Worm (Caenorhabditis elegans) whole organism, L4 larva: ENCODE measurements around the gene set-19.
A peak's percentile ranks its signal among the peaks of the same experiment; 100 is the strongest.

Experiments
- F26F4.8 ChIP-seq: fragments of 200-800 bp; sonication (Bioruptor generic); conservative IDR thresholded peaks from 2 replicates; pipeline ENCODE4 v1.3.6; 2022; ENCODE audit warnings: missing genetic modification characterization, missing compliant biosample characterization
- F44E2.7 ChIP-seq: fragments of 200-800 bp; sonication (Bioruptor generic); IDR thresholded peaks from 2 replicates; pipeline ENCODE4 v2.1.2; 2022; ENCODE audit warnings: missing genetic modification characterization, missing compliant biosample characterization
- F49E8.2 ChIP-seq: sonication (generic microtip); optimal IDR thresholded peaks from 2 replicates; lab custom pipeline; 2016; ENCODE audit warnings: missing compliant biosample characterization, mild to moderate bottlenecking, missing genetic modification characterization, borderline replicate concordance
- Y105C5A.15 ChIP-seq: fragments of 200-800 bp; sonication (Bioruptor generic); IDR thresholded peaks from 2 replicates; pipeline ENCODE4 v1.3.6; 2022; ENCODE audit warnings: missing genetic modification characterization, missing compliant biosample characterization
- Y48G9A.11 ChIP-seq: fragments of 200-800 bp; sonication (Bioruptor generic); IDR thresholded peaks from 2 replicates; pipeline ENCODE4 v1.3.6; 2022; ENCODE audit warnings: missing genetic modification reagents, missing genetic modification characterization, missing compliant biosample characterization
- Y5F2A.4 ChIP-seq: fragments of 200-800 bp; sonication (Bioruptor generic); optimal IDR thresholded peaks from 2 replicates; lab custom pipeline; 2018; ENCODE audit warnings: mild to moderate bottlenecking, missing genetic modification characterization, missing compliant biosample characterization
- Y75B8A.6 ChIP-seq: fragments of 200-800 bp; sonication (Bioruptor generic); IDR thresholded peaks from 2 replicates; pipeline ENCODE4 v1.3.6; 2022; ENCODE audit warnings: missing genetic modification reagents, missing genetic modification characterization, missing compliant biosample characterization
- ZK337.2 ChIP-seq: fragments of 200-800 bp; sonication (Bioruptor generic); IDR thresholded peaks from 2 replicates; pipeline ENCODE4 v1.3.6; 2022; ENCODE audit warnings: missing genetic modification reagents, missing genetic modification characterization, missing compliant biosample characterization
- aha-1 ChIP-seq: fragments of 150-350 bp; peaks from one replicate; lab custom pipeline; 2014; ENCODE audit warnings: missing biosample characterization, missing genetic modification characterization
- aly-2 ChIP-seq: sonication (generic microtip); optimal IDR thresholded peaks from 2 replicates; lab custom pipeline; 2018; ENCODE audit warnings: missing biosample characterization, missing genetic modification characterization
- ama-1 ChIP-seq: fragments of 150-350 bp; optimal IDR thresholded peaks from 2 replicates; lab custom pipeline; 2014; ENCODE audit warnings: inconsistent platforms, mixed read lengths
- arid-1 ChIP-seq: fragments of 200-800 bp; sonication (Bioruptor generic); conservative IDR thresholded peaks from 2 replicates; pipeline ENCODE4 v1.3.6; 2022; ENCODE audit warnings: missing genetic modification reagents, missing genetic modification characterization, missing compliant biosample characterization
- attf-4 ChIP-seq: sonication (generic microtip); optimal IDR thresholded peaks from 3 replicates; lab custom pipeline; 2017; ENCODE audit warnings: missing biosample characterization, missing genetic modification characterization
- ceh-28 ChIP-seq: fragments of 150-350 bp; optimal IDR thresholded peaks from 2 replicates; lab custom pipeline; 2014; ENCODE audit warnings: missing biosample characterization, missing genetic modification reagents, missing genetic modification characterization
- ceh-44 ChIP-seq: fragments of 200-800 bp; sonication (Bioruptor generic); IDR thresholded peaks from 2 replicates; pipeline ENCODE4 v1.3.6; 2022; ENCODE audit warnings: missing genetic modification reagents, missing genetic modification characterization, missing compliant biosample characterization
- ceh-62 ChIP-seq: sonication (generic microtip); optimal IDR thresholded peaks from 2 replicates; lab custom pipeline; 2017; ENCODE audit warnings: missing biosample characterization, missing genetic modification characterization
- cey-2 ChIP-seq: sonication (generic microtip); optimal IDR thresholded peaks from 3 replicates; lab custom pipeline; 2017; ENCODE audit warnings: missing genetic modification characterization, mild to moderate bottlenecking, missing compliant biosample characterization, antibody characterized with exemption, borderline replicate concordance; ENCODE audit not compliant: insufficient read depth
- ctbp-1 ChIP-seq: fragments of 200-800 bp; sonication (Bioruptor generic); IDR thresholded peaks from 2 replicates; pipeline ENCODE4 v1.3.6; 2022; ENCODE audit warnings: missing genetic modification reagents, missing genetic modification characterization, missing compliant biosample characterization
- dmd-6 ChIP-seq: fragments of 200-800 bp; sonication (Bioruptor generic); IDR thresholded peaks from 2 replicates; pipeline ENCODE4 v1.3.6; 2022; ENCODE audit warnings: missing genetic modification reagents, missing genetic modification characterization, missing compliant biosample characterization
- dmd-8 ChIP-seq: fragments of 200-800 bp; sonication (Bioruptor generic); IDR thresholded peaks from 2 replicates; pipeline ENCODE4 v1.3.6; 2022; ENCODE audit warnings: missing genetic modification characterization, missing compliant biosample characterization
- dpl-1 ChIP-seq: fragments of 150-350 bp; optimal IDR thresholded peaks from 2 replicates; lab custom pipeline; 2014; ENCODE audit warnings: missing biosample characterization, missing genetic modification reagents, missing genetic modification characterization
- dve-1 ChIP-seq: sonication (generic microtip); optimal IDR thresholded peaks from 2 replicates; lab custom pipeline; 2017; ENCODE audit warnings: antibody characterized with exemption, mild to moderate bottlenecking, missing genetic modification characterization, missing compliant biosample characterization; ENCODE audit not compliant: insufficient read depth
- egl-27 ChIP-seq: sonication (generic microtip); optimal IDR thresholded peaks from 3 replicates; lab custom pipeline; 2017; ENCODE audit warnings: missing biosample characterization, missing genetic modification reagents, missing genetic modification characterization
- fkh-10 ChIP-seq: fragments of 150-350 bp; optimal IDR thresholded peaks from 2 replicates; lab custom pipeline; 2014; ENCODE audit warnings: missing biosample characterization, missing genetic modification reagents, missing genetic modification characterization
- fos-1 ChIP-seq: fragments of 150-350 bp; optimal IDR thresholded peaks from 2 replicates; lab custom pipeline; 2014; ENCODE audit warnings: missing biosample characterization, missing genetic modification characterization
- gei-8 ChIP-seq: fragments of 200-800 bp; sonication (Bioruptor generic); optimal IDR thresholded peaks from 2 replicates; lab custom pipeline; 2018; ENCODE audit warnings: mild to moderate bottlenecking, missing genetic modification characterization, missing compliant biosample characterization
- hif-1 ChIP-seq, 2 experiments: sonication (generic microtip); optimal IDR thresholded peaks; 2 replicates each; lab custom pipeline; 2016 to 2017; ENCODE audit warnings: missing compliant biosample characterization in 2 of 2, missing genetic modification characterization in 2 of 2, missing genetic modification reagents in 2 of 2, missing genotype in 2 of 2, mild to moderate bottlenecking in 1 of 2
- hlh-11 ChIP-seq: fragments of 200-800 bp; sonication (Bioruptor generic); optimal IDR thresholded peaks from 2 replicates; lab custom pipeline; 2018; ENCODE audit warnings: mild to moderate bottlenecking, missing genetic modification characterization, missing compliant biosample characterization
- hmg-1.1 ChIP-seq: fragments of 200-800 bp; sonication (Bioruptor generic); IDR thresholded peaks from 2 replicates; pipeline ENCODE4 v1.3.6; 2022; ENCODE audit warnings: missing genetic modification reagents, missing genetic modification characterization, missing compliant biosample characterization
- jun-1 ChIP-seq: fragments of 150-350 bp; optimal IDR thresholded peaks from 2 replicates; lab custom pipeline; 2014; ENCODE audit warnings: missing biosample characterization, missing genetic modification reagents, missing genetic modification characterization
- lim-7 ChIP-seq: fragments of 200-800 bp; sonication (Bioruptor generic); IDR thresholded peaks from 2 replicates; pipeline ENCODE4 v1.3.6; 2022; ENCODE audit warnings: missing genetic modification characterization, missing compliant biosample characterization
- lin-1 ChIP-seq: fragments of 200-800 bp; sonication (Bioruptor generic); IDR thresholded peaks from 2 replicates; pipeline ENCODE4 v1.3.6; 2022; ENCODE audit warnings: missing genetic modification reagents, missing genetic modification characterization, missing compliant biosample characterization
- lin-13 ChIP-seq: fragments of 150-350 bp; optimal IDR thresholded peaks from 2 replicates; lab custom pipeline; 2014; ENCODE audit warnings: missing biosample characterization, missing genetic modification reagents, missing genetic modification characterization
- lin-38 ChIP-seq: fragments of 200-800 bp; sonication (Bioruptor generic); IDR thresholded peaks from 2 replicates; pipeline ENCODE4 v1.3.6; 2022; ENCODE audit warnings: missing genetic modification reagents, missing genetic modification characterization, missing compliant biosample characterization
- lin-39 ChIP-seq: fragments of 150-350 bp; optimal IDR thresholded peaks from 2 replicates; lab custom pipeline; 2014; ENCODE audit warnings: missing biosample characterization, missing genetic modification reagents, missing genetic modification characterization
- lir-3 ChIP-seq: sonication (generic microtip); optimal IDR thresholded peaks from 2 replicates; lab custom pipeline; 2016; ENCODE audit warnings: mild to moderate bottlenecking, missing genetic modification characterization, missing compliant biosample characterization
- mep-1 ChIP-seq: fragments of 150-350 bp; sonication (generic microtip); optimal IDR thresholded peaks from 3 replicates; lab custom pipeline; 2014; ENCODE audit warnings: missing biosample characterization, missing genetic modification characterization
- mxl-3 ChIP-seq: fragments of 200-800 bp; sonication (Bioruptor generic); optimal IDR thresholded peaks from 2 replicates; lab custom pipeline; 2018; ENCODE audit warnings: mild to moderate bottlenecking, missing genetic modification characterization, missing compliant biosample characterization
- nhr-102 ChIP-seq: sonication (generic microtip); optimal IDR thresholded peaks from 2 replicates; lab custom pipeline; 2016; ENCODE audit warnings: mild to moderate bottlenecking, missing genetic modification characterization, moderate library complexity, missing compliant biosample characterization
- nhr-111 ChIP-seq: fragments of 200-800 bp; sonication (Bioruptor generic); optimal IDR thresholded peaks from 2 replicates; lab custom pipeline; 2018; ENCODE audit warnings: mild to moderate bottlenecking, missing genetic modification characterization, missing compliant biosample characterization
- nhr-25 ChIP-seq: sonication (generic microtip); optimal IDR thresholded peaks from 2 replicates; lab custom pipeline; 2017; ENCODE audit warnings: missing genetic modification characterization, mild to moderate bottlenecking, missing compliant biosample characterization, antibody characterized with exemption, moderate library complexity, borderline replicate concordance; ENCODE audit not compliant: insufficient read depth
- nhr-42 ChIP-seq: fragments of 200-800 bp; sonication (Bioruptor generic); IDR thresholded peaks from 2 replicates; pipeline ENCODE4 v1.3.6; 2022; ENCODE audit warnings: missing genetic modification characterization, missing compliant biosample characterization
- nhr-48 ChIP-seq: sonication (generic microtip); optimal IDR thresholded peaks from 2 replicates; lab custom pipeline; 2016; ENCODE audit warnings: mild to moderate bottlenecking, missing genetic modification characterization, missing compliant biosample characterization
- nhr-6 ChIP-seq: fragments of 150-350 bp; optimal IDR thresholded peaks from 2 replicates; lab custom pipeline; 2014; ENCODE audit warnings: missing biosample characterization, missing genetic modification characterization
- php-3 ChIP-seq: fragments of 200-800 bp; sonication (Bioruptor generic); IDR thresholded peaks from 2 replicates; pipeline ENCODE4 v1.3.6; 2022; ENCODE audit warnings: missing genetic modification reagents, missing genetic modification characterization, missing compliant biosample characterization
- set-16 ChIP-seq: fragments of 200-800 bp; sonication (Bioruptor generic); IDR thresholded peaks from 2 replicates; pipeline ENCODE4 v1.3.6; 2022; ENCODE audit warnings: missing genetic modification reagents, missing genetic modification characterization, missing compliant biosample characterization
- skn-1 ChIP-seq: fragments of 150-350 bp; optimal IDR thresholded peaks from 2 replicates; lab custom pipeline; 2014; ENCODE audit warnings: missing biosample characterization, missing genetic modification characterization
- snpc-4 ChIP-seq: fragments of 150-350 bp; optimal IDR thresholded peaks from 2 replicates; lab custom pipeline; 2014; ENCODE audit warnings: missing biosample characterization, missing genetic modification characterization
- unc-130 ChIP-seq: sonication (generic microtip); optimal IDR thresholded peaks from 2 replicates; lab custom pipeline; 2016; ENCODE audit warnings: missing genetic modification reagents, missing genetic modification characterization, missing compliant biosample characterization
- unc-62 ChIP-seq, 3 experiments: fragments of 150-350 bp in 1 of 3; sonication (generic microtip); optimal IDR thresholded peaks in 2 of 3; peaks in 1 of 3; 1 replicate in 1 of 3; 2 replicates in 2 of 3; lab custom pipeline; 2014 to 2017; ENCODE audit warnings: missing biosample characterization in 3 of 3, missing genetic modification characterization in 3 of 3, missing genetic modification reagents in 3 of 3, missing genotype in 1 of 3
- zfp-3 ChIP-seq: fragments of 200-800 bp; sonication (Bioruptor generic); conservative IDR thresholded peaks from 2 replicates; pipeline ENCODE4 v1.3.6; 2022; ENCODE audit warnings: missing genetic modification reagents, missing genetic modification characterization, missing compliant biosample characterization

The set-19 gene

DNA sequence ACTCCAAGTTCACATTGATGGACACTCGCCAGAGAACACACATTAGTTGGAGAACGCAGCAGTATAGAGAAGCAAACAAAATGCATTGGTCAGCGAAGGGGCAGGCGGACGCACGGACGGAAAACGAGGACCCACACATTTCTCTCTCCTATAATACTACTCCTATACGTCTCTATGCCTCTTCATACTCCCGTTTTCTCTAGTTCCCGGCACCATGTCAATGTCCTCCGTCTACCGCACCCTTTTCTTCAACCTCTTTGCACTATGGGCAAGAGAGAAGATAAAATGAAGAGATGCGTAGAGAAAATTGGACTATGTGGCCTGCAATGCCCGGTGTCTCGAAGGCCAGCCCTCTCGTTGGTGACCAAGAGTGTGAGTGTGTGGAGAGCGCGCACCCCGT, 6.0 kb upstream of the set-19 start, which contains the start of gene set-20 (continued):
- TF ChIP-seq mep-1 (tag; lab: Kevin White, UChicago) (no peak), attf-4 (peak; percentile 27), lin-38 (GFP tag; lab: Robert Waterston, UW) (no peak), hmg-1.1 (GFP tag; lab: Robert Waterston, UW) (no peak; the same call in 1 of the 2 replicates), Y48G9A.11 (GFP tag; lab: Robert Waterston, UW) (no peak), nhr-48 (tag; lab: Kevin White, UChicago) (no peak), dve-1 (tag; lab: Kevin White, UChicago) (peak; percentile 45), cey-2 (tag; lab: Kevin White, UChicago) (no peak), lin-1 (GFP tag; lab: Robert Waterston, UW) (no peak), lim-7 (no peak), nhr-25 (tag; lab: Kevin White, UChicago) (no peak), nhr-6 (tag; lab: Kevin White, UChicago) (peak; percentile 41), dmd-8 (GFP tag; lab: Robert Waterston, UW) (0 out of 2 replicates have a peak, but pooled peaks have one; percentile 7), gei-8 (GFP tag; lab: Kevin White, UChicago) (no peak), Y5F2A.4 (GFP tag; lab: Kevin White, UChicago) (no peak), ama-1 (lab: Kevin White, UChicago) (no peak), php-3 (no peak), skn-1 (tag; lab: Kevin White, UChicago) (no peak), ceh-28 (tag; lab: Kevin White, UChicago) (no peak), F49E8.2 (tag; lab: Kevin White, UChicago) (no peak), fkh-10 (GFP tag; lab: Kevin White, UChicago) (peak; percentile 19), aha-1 (tag; lab: Kevin White, UChicago) (peak; percentile 67), nhr-102 (tag; lab: Kevin White, UChicago) (no peak), ceh-62 (no peak), jun-1 (tag; lab: Kevin White, UChicago) (no peak), aly-2 (tag; lab: Kevin White, UChicago) (no peak), nhr-42 (GFP tag; lab: Robert Waterston, UW) (no peak), dpl-1 (GFP tag; lab: Kevin White, UChicago) (no peak), lir-3 (tag; lab: Kevin White, UChicago) (no peak), nhr-111 (no peak), Y75B8A.6 (GFP tag; lab: Robert Waterston, UW) (no peak), egl-27 (tag; lab: Kevin White, UChicago) (no peak), arid-1 (no peak), unc-130 (GFP tag; lab: Kevin White, UChicago) (no peak), F26F4.8 (GFP tag; lab: Robert Waterston, UW) (no peak), ceh-44 (GFP tag; lab: Robert Waterston, UW) (no peak), mxl-3 (peak; percentile 67), Y105C5A.15 (GFP tag; lab: Robert Waterston, UW) (no peak), hlh-11 (tag; lab: Kevin White, UChicago) (peak; percentile 76), dmd-6 (GFP tag; lab: Robert Waterston, UW) (no peak), ctbp-1 (0 out of 2 replicates have a peak, but pooled peaks have one; percentile 12), zfp-3 (GFP tag; lab: Robert Waterston, UW) (no peak), hif-1 (tag; optimal IDR thresholded peaks at IDR 0.05; lab: Kevin White, UChicago) (no peak), fos-1 (no peak), snpc-4 (no peak), lin-13 (GFP tag; lab: Kevin White, UChicago) (no peak), unc-62 (GFP tag; optimal IDR thresholded peaks at IDR 0.05 in 1 of 2; lab: Kevin White, UChicago) (peak in 1 of 2 experiments; percentile 99), unc-62 (tag; optimal IDR thresholded peaks at IDR 0.05; lab: Kevin White, UChicago) (no peak), lin-39 (tag; lab: Kevin White, UChicago) (no peak), ZK337.2 (no peak), F44E2.7 (GFP tag; lab: Robert Waterston, UW) (no peak), set-16 (no peak)
